Worm (Caenorhabditis elegans) whole organism, mixed stage, embryonic: ENCODE results near the gene C06C3.3.

Experiments used
- bed-3 ChIP-seq: fragments of 200-800 bp; sonication (Bioruptor generic); optimal IDR thresholded peaks from 3 replicates; lab custom pipeline; 2018; ENCODE audit warnings: mild to moderate bottlenecking, missing genetic modification characterization, moderate library complexity, missing compliant biosample characterization
- blmp-1 ChIP-seq: fragments of 150-350 bp; optimal IDR thresholded peaks from 2 replicates; lab custom pipeline; 2014; ENCODE audit warnings: missing biosample characterization, missing genetic modification characterization
- ceh-43 ChIP-seq: fragments of 200-800 bp; sonication (Bioruptor generic); optimal IDR thresholded peaks from 2 replicates; lab custom pipeline; 2018; ENCODE audit warnings: mild to moderate bottlenecking, missing genetic modification characterization, moderate library complexity, missing compliant biosample characterization
- ceh-83 ChIP-seq: fragments of 200-800 bp; sonication (Bioruptor generic); optimal IDR thresholded peaks from 2 replicates; lab custom pipeline; 2018; ENCODE audit warnings: mild to moderate bottlenecking, missing genetic modification characterization, missing compliant biosample characterization
- ces-1 ChIP-seq: fragments of 150-350 bp; optimal IDR thresholded peaks from 2 replicates; lab custom pipeline; 2014; ENCODE audit warnings: missing biosample characterization, missing genetic modification reagents, missing genetic modification characterization
- cnd-1 ChIP-seq: fragments of 200-800 bp; sonication (Bioruptor generic); optimal IDR thresholded peaks from 2 replicates; lab custom pipeline; 2018; ENCODE audit warnings: mild to moderate bottlenecking, missing genetic modification characterization, missing compliant biosample characterization
- drap-1 ChIP-seq: fragments of 200-800 bp; sonication (Bioruptor generic); optimal IDR thresholded peaks from 3 replicates; lab custom pipeline; 2018; ENCODE audit warnings: mild to moderate bottlenecking, missing genetic modification characterization, missing compliant biosample characterization
- elt-1 ChIP-seq: sonication (generic microtip); optimal IDR thresholded peaks from 2 replicates; lab custom pipeline; 2017; ENCODE audit warnings: missing genetic modification characterization, mild to moderate bottlenecking, missing compliant biosample characterization, antibody characterized with exemption, moderate library complexity, borderline replicate concordance; ENCODE audit not compliant: insufficient read depth
- elt-3 ChIP-seq: fragments of 150-350 bp; optimal IDR thresholded peaks from 2 replicates; lab custom pipeline; 2014; ENCODE audit warnings: missing biosample characterization, missing genetic modification characterization
- flh-1 ChIP-seq: fragments of 200-800 bp; sonication (Bioruptor generic); optimal IDR thresholded peaks from 2 replicates; lab custom pipeline; 2018; ENCODE audit warnings: mild to moderate bottlenecking, missing genetic modification characterization, moderate library complexity, missing compliant biosample characterization
- hlh-1 ChIP-seq: fragments of 150-350 bp; optimal IDR thresholded peaks from 2 replicates; lab custom pipeline; 2014; ENCODE audit warnings: missing biosample characterization, missing genetic modification reagents, missing genetic modification characterization
- lin-13 ChIP-seq: fragments of 150-350 bp; optimal IDR thresholded peaks from 2 replicates; lab custom pipeline; 2014; ENCODE audit warnings: missing biosample characterization, missing genetic modification characterization
- lin-32 ChIP-seq: fragments of 200-800 bp; sonication (Bioruptor generic); optimal IDR thresholded peaks from 2 replicates; lab custom pipeline; 2018; ENCODE audit warnings: mild to moderate bottlenecking, missing genetic modification characterization, missing compliant biosample characterization
- lsy-2 ChIP-seq: fragments of 150-350 bp; optimal IDR thresholded peaks from 2 replicates; lab custom pipeline; 2014; ENCODE audit warnings: missing biosample characterization, missing genetic modification characterization
- mab-5 ChIP-seq: fragments of 150-350 bp; optimal IDR thresholded peaks from 2 replicates; lab custom pipeline; 2014; ENCODE audit warnings: missing biosample characterization, missing genetic modification characterization
- mls-2 ChIP-seq: sonication (generic microtip); optimal IDR thresholded peaks from 2 replicates; lab custom pipeline; 2016; ENCODE audit warnings: mild to moderate bottlenecking, missing genetic modification characterization, moderate library complexity, missing compliant biosample characterization
- nhr-12 ChIP-seq: fragments of 150-350 bp; optimal IDR thresholded peaks from 2 replicates; lab custom pipeline; 2014; ENCODE audit warnings: missing biosample characterization, missing genetic modification characterization
- nhr-2 ChIP-seq: fragments of 150-350 bp; optimal IDR thresholded peaks from 2 replicates; lab custom pipeline; 2014; ENCODE audit warnings: missing biosample characterization, missing genetic modification characterization
- nhr-237 ChIP-seq: fragments of 150-350 bp; optimal IDR thresholded peaks from 2 replicates; lab custom pipeline; 2014; ENCODE audit warnings: missing biosample characterization, missing genetic modification characterization
- nhr-28 ChIP-seq: fragments of 150-350 bp; optimal IDR thresholded peaks from 2 replicates; lab custom pipeline; 2014; ENCODE audit warnings: missing biosample characterization, missing genetic modification characterization
- nhr-76 ChIP-seq: sonication (generic microtip); optimal IDR thresholded peaks from 2 replicates; lab custom pipeline; 2017; ENCODE audit warnings: missing biosample characterization, missing genetic modification characterization
- pha-4 ChIP-seq: fragments of 150-350 bp; optimal IDR thresholded peaks from 2 replicates; lab custom pipeline; 2018; ENCODE audit warnings: missing biosample characterization, missing genetic modification reagents, missing genetic modification characterization
- sem-2 ChIP-seq: fragments of 200-800 bp; sonication (Bioruptor generic); optimal IDR thresholded peaks from 2 replicates; lab custom pipeline; 2018; ENCODE audit warnings: mild to moderate bottlenecking, missing genetic modification characterization, missing compliant biosample characterization
- snpc-4 ChIP-seq: fragments of 150-350 bp; optimal IDR thresholded peaks from 2 replicates; lab custom pipeline; 2014; ENCODE audit warnings: missing biosample characterization, missing genetic modification characterization
- sptf-1 ChIP-seq: sonication (generic microtip); optimal IDR thresholded peaks from 2 replicates; lab custom pipeline; 2017; ENCODE audit warnings: mild to moderate bottlenecking, missing genetic modification characterization, moderate library complexity, missing compliant biosample characterization
- tbx-8 ChIP-seq: fragments of 200-800 bp; sonication (Bioruptor generic); optimal IDR thresholded peaks from 2 replicates; lab custom pipeline; 2018; ENCODE audit warnings: mild to moderate bottlenecking, missing genetic modification characterization, moderate library complexity, missing compliant biosample characterization
- unc-120 ChIP-seq: sonication (generic microtip); optimal IDR thresholded peaks from 2 replicates; lab custom pipeline; 2017; ENCODE audit warnings: missing genetic modification characterization, missing compliant biosample characterization; ENCODE audit not compliant: poor library complexity, severe bottlenecking
- unc-39 ChIP-seq: fragments of 150-350 bp; optimal IDR thresholded peaks from 2 replicates; lab custom pipeline; 2014; ENCODE audit warnings: missing biosample characterization, missing genetic modification characterization
- unc-62 ChIP-seq: fragments of 150-350 bp; optimal IDR thresholded peaks from 2 replicates; lab custom pipeline; 2014; ENCODE audit warnings: missing biosample characterization, missing genetic modification reagents, missing genetic modification characterization
- zip-8 ChIP-seq: fragments of 150-350 bp; optimal IDR thresholded peaks from 2 replicates; lab custom pipeline; 2014; ENCODE audit warnings: missing biosample characterization, missing genetic modification characterization
- ztf-11 ChIP-seq: fragments of 150-350 bp; optimal IDR thresholded peaks from 2 replicates; lab custom pipeline; 2014; ENCODE audit warnings: missing biosample characterization, missing genetic modification characterization

The C06C3.3 gene

DNA sequence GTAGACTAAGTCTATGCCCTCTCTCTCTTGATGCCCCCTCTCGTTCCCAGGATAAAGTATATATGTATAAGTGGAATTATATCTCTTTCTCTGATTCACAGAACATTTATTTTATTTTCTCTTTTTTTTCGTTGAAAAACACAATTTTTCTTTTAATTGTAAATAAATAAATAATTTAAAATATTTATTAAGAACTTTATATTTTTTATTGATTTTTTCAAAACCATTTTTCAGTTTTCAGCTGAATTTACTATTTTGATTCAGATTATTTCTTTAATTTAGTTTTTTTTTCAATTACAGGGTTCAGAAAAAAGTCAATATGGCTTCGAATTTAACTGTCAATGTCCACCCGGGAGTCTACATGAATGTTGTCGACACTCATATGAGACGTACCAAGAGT is 41.0 kb downstream of the C06C3.3 start, which contains the start of gene eif-3.F:
eif-3.F (plus strand) TSS at position 301 of the 400 bp plus-strand sequence.
- TF ChIP-seq elt-3 (tag; lab: Kevin White, UChicago) (no peak), hlh-1 (tag; lab: Kevin White, UChicago) (no peak), snpc-4 (tag; lab: Kevin White, UChicago) (no peak), sem-2 (GFP tag; lab: Kevin White, UChicago) (no peak), nhr-2 (tag; lab: Kevin White, UChicago) (no peak), lin-32 (no peak), nhr-12 (no peak), bed-3 (GFP tag; lab: Kevin White, UChicago) (no peak), nhr-76 (tag; lab: Kevin White, UChicago) (no peak), unc-120 (no peak), nhr-237 (no peak), unc-62 (no peak), mls-2 (tag; lab: Kevin White, UChicago) (no peak), lsy-2 (tag; lab: Kevin White, UChicago) (no peak)

DNA sequence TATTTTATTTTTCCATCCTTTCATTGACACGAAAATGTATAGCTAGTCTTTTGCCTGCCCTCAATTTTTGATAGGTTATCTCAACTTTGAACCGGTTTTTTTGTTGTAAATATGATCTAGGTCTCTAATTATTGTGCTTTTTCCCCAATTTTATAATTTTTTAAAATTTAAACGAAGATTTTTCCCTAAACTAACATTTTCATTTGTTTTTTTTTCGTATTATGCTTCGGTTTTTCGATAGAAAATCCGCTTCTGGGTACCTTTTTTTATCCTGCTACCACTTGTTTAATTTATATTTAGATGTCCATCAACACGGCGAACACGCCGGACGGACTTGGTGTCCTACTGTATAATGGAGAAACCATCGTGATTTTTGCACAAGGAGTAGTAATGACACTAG is 42.8 kb downstream of the C06C3.3 start, which contains the start of gene wbp-2:
wbp-2 (plus strand) TSS at position 301 of the 400 bp plus-strand sequence.
- TF ChIP-seq hlh-1 (tag; lab: Kevin White, UChicago), result no peak
- TF ChIP-seq, all 35 proteins: peak for 0

DNA sequence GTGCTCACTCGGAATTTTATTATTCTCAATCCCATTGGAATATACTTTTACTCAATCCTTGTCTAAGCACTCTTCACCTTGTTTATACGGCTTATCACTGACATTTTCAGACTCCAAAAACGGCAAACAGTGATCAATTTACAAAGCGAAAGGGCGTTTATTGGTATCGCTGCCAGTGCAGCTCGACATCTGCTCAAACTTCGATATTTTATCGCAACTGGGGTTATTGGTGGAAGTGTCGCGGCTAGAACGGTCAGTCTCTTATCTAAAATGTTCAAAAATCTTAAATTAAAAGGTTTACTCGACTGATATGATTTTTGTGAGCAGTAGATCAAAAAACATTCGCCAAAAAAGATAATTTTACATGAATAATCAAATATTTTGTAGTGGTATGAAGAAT is 46.7 kb downstream of the C06C3.3 start:
- TF ChIP-seq snpc-4 (tag; lab: Kevin White, UChicago) (no peak), lin-13 (tag; lab: Kevin White, UChicago) (no peak), unc-120 (no peak), sptf-1 (tag; lab: Kevin White, UChicago) (no peak), elt-1 (tag; lab: Kevin White, UChicago) (no peak), nhr-237 (no peak), unc-39 (tag; lab: Kevin White, UChicago) (no peak)

DNA sequence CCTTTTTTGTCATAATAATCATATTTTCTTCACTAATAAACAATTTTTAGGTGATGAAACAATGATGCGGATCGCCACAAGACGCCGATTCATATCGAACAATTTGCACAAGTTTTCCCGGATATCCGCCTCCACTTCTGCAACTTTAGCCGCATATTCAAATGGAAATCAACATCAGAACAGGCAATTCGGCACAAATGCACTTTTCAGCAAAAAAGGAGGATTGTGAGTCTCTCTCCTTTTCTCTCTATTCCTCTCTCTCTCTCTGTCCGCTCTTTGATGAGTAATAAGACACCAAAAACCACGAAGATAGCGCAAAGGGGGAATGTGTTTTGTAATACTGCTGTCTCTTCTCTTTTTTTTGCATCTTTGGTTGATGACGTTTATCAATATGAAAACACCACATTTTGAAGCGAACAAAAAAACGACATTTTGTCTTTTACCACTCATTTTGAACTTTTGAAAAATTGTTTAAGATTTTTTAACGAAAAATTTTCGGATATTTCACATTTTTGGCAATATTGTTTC is 47.4 kb downstream of the C06C3.3 start, which contains the start of gene eat-3:
eat-3 (plus strand) TSS at position 51 of the 528 bp plus-strand sequence.
- TF ChIP-seq unc-62 (peak; percentile 19), ceh-43 (GFP tag; lab: Kevin White, UChicago) (no peak), mab-5 (tag; lab: Kevin White, UChicago) (no peak), unc-120 (peak; percentile 43), lsy-2 (tag; lab: Kevin White, UChicago) (no peak), ces-1 (GFP tag; lab: Kevin White, UChicago) (peak; percentile 12), hlh-1 (tag; lab: Kevin White, UChicago) (no peak), sem-2 (GFP tag; lab: Kevin White, UChicago) (no peak), cnd-1 (tag; lab: Kevin White, UChicago) (no peak), tbx-8 (no peak), flh-1 (GFP tag; lab: Kevin White, UChicago) (no peak), ztf-11 (no peak), mls-2 (tag; lab: Kevin White, UChicago) (no peak)
- TF ChIP-seq, all 35 proteins: peak for 3

DNA sequence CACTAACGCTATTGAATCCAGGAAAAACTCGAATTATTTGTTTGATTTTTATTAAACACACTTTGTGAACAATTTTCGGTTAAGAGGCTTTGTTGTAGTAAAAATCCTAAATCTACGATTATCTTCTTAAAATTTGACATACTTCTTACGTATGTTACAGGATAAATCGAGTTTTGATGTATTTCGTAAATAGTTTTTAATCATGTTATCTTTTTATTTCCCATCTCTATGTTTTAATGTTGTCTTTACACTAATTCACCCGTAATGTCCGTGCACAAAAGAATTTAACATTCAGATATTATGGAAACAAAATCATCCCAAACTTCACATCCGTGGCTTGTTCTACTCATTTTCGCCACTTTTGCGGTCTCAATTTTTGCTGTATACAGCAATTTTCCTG is 48.6 kb downstream of the C06C3.3 start, which contains the start of gene egli-1:
egli-1 (plus strand) TSS at position 301 of the 400 bp plus-strand sequence.
- TF ChIP-seq bed-3 (GFP tag; lab: Kevin White, UChicago), result no peak
- no peak for TF ChIP-seq nhr-28 (tag; lab: Kevin White, UChicago)
- TF ChIP-seq pha-4 (tag; lab: Kevin White, UChicago), result no peak
- no peak for TF ChIP-seq lsy-2 (tag; lab: Kevin White, UChicago)
- TF ChIP-seq nhr-76 (tag; lab: Kevin White, UChicago), result no peak
- TF ChIP-seq mab-5 (tag; lab: Kevin White, UChicago), result no peak
- TF ChIP-seq mls-2 (tag; lab: Kevin White, UChicago), result no peak
- TF ChIP-seq sptf-1 (tag; lab: Kevin White, UChicago), result no peak
- no peak for TF ChIP-seq drap-1 (GFP tag; lab: Kevin White, UChicago)
- no peak for TF ChIP-seq ztf-11
- TF ChIP-seq nhr-12, result no peak
- no peak for TF ChIP-seq snpc-4 (tag; lab: Kevin White, UChicago)
- TF ChIP-seq ces-1 (GFP tag; lab: Kevin White, UChicago), result no peak
- TF ChIP-seq cnd-1 (tag; lab: Kevin White, UChicago), result no peak
- no peak for TF ChIP-seq zip-8 (tag; lab: Kevin White, UChicago)
- TF ChIP-seq blmp-1 (tag; lab: Kevin White, UChicago), result no peak
- no peak for TF ChIP-seq lin-13 (tag; lab: Kevin White, UChicago)
- no peak for TF ChIP-seq ceh-83 (GFP tag; lab: Kevin White, UChicago)
